Worm (Caenorhabditis elegans): ENCODE data around the gene arrd-9.

The arrd-9 gene

DNA sequence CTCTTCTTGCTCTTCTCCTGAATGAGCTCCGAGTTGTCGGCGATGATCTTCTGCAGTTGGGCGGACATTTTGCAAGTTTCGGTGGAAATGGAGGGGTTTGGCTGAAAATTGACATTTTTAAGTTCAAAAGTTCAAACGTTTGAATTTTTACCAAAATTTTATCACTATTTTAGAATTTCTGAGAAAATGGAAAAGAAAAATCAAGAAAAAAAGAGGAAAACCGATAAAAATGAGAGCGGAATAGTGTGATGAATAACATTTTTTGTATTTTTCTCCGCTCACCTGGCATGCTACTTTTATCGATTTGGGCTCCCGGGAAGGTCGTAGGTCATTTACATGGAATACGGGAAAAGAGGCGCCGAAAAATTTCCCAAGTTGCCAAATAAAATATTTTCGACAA, 4.3 kb upstream of the arrd-9 start, which contains the start of gene F15A4.10:
F15A4.10 (minus strand) TSS at position 101 of the 400 bp plus-strand sequence.
- TF ChIP-seq med-1 (GFP tag; optimal IDR thresholded peaks at IDR 0.05; ENCODE audit: insufficient read depth) (no peak), klf-2 (GFP tag; conservative IDR thresholded peaks at IDR 0.05) (no peak), cog-1 (tag; optimal IDR thresholded peaks at IDR 0.05) (no peak), ztf-23 (GFP tag; IDR thresholded peaks at IDR 0.05) (no peak), T22C8.4 (GFP tag; IDR thresholded peaks at IDR 0.05) (no peak), ztf-29 (GFP tag; IDR thresholded peaks at IDR 0.05) (no peak), tab-1 (GFP tag; IDR thresholded peaks at IDR 0.05) (no peak), ref-1 (GFP tag; conservative IDR thresholded peaks at IDR 0.05) (no peak), flt-1 (GFP tag; IDR thresholded peaks at IDR 0.05) (no peak)

DNA sequence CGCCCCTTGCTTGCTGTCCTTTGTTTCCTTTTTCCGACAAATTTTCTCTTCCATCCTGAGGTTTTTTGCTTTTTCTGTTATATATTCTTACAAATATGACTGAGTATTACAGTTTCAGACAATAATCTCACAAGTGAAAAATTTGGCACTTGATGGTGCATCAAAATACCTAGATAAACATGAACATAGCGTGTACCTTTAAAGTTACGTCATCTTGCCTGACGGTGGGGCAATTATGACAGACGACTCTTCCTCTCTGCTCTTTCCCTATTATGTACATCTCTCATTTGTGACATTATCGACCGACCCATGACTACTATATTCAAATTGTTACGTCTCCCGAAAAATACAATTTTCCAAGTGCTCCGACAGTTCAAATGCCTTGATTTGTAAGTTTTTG, 1.9 kb upstream of the arrd-9 start, which contains the start of gene fbxb-102:
fbxb-102 (plus strand) TSS at position 301 of the 400 bp plus-strand sequence.
- TF ChIP-seq ref-1 (GFP tag; conservative IDR thresholded peaks at IDR 0.05) (no peak), cog-1 (tag; optimal IDR thresholded peaks at IDR 0.05) (no peak), ztf-23 (GFP tag; IDR thresholded peaks at IDR 0.05) (no peak), flt-1 (GFP tag; IDR thresholded peaks at IDR 0.05) (no peak), tab-1 (GFP tag; IDR thresholded peaks at IDR 0.05) (no peak), med-1 (GFP tag; optimal IDR thresholded peaks at IDR 0.05; ENCODE audit: insufficient read depth) (no peak), T22C8.4 (GFP tag; IDR thresholded peaks at IDR 0.05) (no peak), ztf-29 (GFP tag; IDR thresholded peaks at IDR 0.05) (no peak), klf-2 (GFP tag; conservative IDR thresholded peaks at IDR 0.05) (no peak)

DNA sequence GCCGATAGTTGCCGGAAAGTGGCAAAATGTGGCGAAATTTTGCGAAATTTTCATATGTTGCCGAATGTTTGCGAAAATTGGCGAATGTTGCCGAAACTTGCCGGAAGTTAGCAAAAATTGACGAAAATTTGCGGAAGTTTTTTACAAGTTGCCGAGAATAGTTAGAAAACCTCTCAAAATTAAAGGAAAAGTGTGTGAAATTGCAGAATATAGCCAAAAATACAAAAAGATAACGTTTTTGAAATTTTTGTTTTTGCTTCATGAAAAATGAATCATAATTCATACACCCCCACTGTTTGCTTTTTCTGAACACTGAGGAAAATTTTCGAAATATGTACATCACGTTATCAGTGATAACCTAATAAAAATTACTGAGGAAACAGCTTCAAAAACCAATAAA, 934 bp upstream of the arrd-9 start:
- TF ChIP-seq ref-1 (GFP tag; conservative IDR thresholded peaks at IDR 0.05), result no peak
- no peak for TF ChIP-seq med-1 (GFP tag; optimal IDR thresholded peaks at IDR 0.05; ENCODE audit: insufficient read depth)
- TF ChIP-seq flt-1 (GFP tag; IDR thresholded peaks at IDR 0.05), result no peak
- no peak for TF ChIP-seq tab-1 (GFP tag; IDR thresholded peaks at IDR 0.05)
- no peak for TF ChIP-seq ztf-29 (GFP tag; IDR thresholded peaks at IDR 0.05)
- TF ChIP-seq klf-2 (GFP tag; conservative IDR thresholded peaks at IDR 0.05), result no peak
- TF ChIP-seq cog-1 (tag; optimal IDR thresholded peaks at IDR 0.05), result no peak
- no peak for TF ChIP-seq T22C8.4 (GFP tag; IDR thresholded peaks at IDR 0.05)
- no peak for TF ChIP-seq ztf-23 (GFP tag; IDR thresholded peaks at IDR 0.05)

DNA sequence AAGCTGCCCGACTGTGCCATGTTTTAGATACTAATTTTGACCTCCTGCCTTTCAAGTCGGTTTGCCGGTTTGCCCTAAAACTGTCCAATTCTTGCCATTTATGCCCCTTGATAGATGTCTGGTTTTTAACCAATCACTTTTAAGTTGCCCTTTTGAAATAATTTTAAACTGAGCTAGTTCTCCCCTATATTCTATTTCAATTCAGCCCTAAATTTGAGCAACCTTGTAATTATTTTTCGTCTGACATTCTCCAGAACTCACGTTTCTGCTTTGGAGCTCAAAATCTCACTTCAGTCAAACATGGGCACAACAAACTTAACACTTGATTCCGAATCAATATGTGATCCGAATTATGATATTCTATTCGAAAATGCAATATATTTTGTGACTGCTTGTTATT, 7.3 kb downstream of the arrd-9 start, which contains the start of gene srg-17:
srg-17 (plus strand) TSS at position 301 of the 400 bp plus-strand sequence.
- TF ChIP-seq flt-1 (GFP tag; IDR thresholded peaks at IDR 0.05) (no peak), T22C8.4 (GFP tag; IDR thresholded peaks at IDR 0.05) (no peak), klf-2 (GFP tag; conservative IDR thresholded peaks at IDR 0.05) (no peak), tab-1 (GFP tag; IDR thresholded peaks at IDR 0.05) (no peak), ztf-23 (GFP tag; IDR thresholded peaks at IDR 0.05) (no peak), cog-1 (tag; optimal IDR thresholded peaks at IDR 0.05) (no peak), ztf-29 (GFP tag; IDR thresholded peaks at IDR 0.05) (no peak)

DNA sequence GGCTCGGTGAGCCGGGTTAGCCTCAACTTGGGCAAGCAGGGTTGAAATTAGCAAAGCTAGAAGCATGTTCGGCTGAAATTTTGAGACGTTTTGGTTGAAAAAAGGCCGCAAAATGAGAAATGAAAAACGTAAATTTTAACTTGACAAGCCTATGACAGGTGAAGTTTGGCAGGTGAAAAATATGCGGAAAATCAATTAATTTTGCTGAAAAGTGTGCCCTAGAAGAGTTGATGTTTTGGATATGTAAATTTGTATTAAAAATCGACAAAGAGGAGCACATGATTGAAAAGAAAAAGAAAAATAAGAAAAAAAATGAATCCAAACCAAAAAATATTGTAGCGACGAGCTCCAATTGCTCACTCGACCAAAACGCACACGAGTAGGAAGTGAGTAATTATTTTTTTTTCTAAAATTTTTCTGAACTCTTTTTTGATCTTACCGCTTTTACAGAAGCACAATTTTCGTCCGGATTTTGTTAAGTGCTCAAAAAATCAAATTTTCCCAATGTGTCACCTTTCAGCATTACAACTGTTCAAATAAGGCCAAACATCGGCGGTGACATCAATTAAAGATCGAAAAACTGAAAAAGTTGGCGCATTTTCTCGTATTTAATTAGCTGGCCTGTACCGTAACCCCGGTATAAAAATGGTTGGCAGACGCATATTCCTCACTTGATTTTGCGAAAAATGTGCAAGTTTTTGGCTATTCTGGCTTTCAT, 9.4 kb downstream of the arrd-9 start, which contains the start of the genes F15A4.5 and phat-8:
F15A4.5 (minus strand) TSS at position 101 of the 718 bp plus-strand sequence.
phat-8 (plus strand) TSS at position 668 of the 718 bp plus-strand sequence.
- no peak for TF ChIP-seq tab-1 (GFP tag; IDR thresholded peaks at IDR 0.05)

DNA sequence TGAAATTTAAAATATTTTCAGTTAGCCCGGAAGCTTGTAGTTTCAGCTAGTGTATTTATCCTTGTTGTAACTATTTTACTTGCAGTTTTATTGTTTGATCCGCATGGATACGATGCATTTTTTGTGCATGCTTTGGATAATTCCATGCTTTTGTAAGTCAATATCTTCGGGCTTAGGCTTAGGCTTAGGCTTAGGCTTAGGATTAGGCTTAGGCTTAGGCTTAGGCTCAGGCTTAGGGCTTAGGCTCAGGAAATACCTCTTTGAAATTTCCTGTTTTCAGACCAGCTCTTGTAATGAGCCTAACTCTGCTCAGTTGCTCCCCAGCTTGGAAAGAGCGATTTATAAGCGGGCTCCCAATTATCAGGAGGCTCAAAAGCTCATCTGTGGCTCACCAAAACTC, 13.7 kb downstream of the arrd-9 start, which contains the start of gene srg-16:
srg-16 (plus strand) TSS at position 87 of the 400 bp plus-strand sequence.
- TF ChIP-seq med-1 (GFP tag; optimal IDR thresholded peaks at IDR 0.05; ENCODE audit: insufficient read depth) (no peak), flt-1 (GFP tag; IDR thresholded peaks at IDR 0.05) (no peak), ztf-23 (GFP tag; IDR thresholded peaks at IDR 0.05) (no peak), klf-2 (GFP tag; conservative IDR thresholded peaks at IDR 0.05) (no peak), ref-1 (GFP tag; conservative IDR thresholded peaks at IDR 0.05) (no peak), ztf-29 (GFP tag; IDR thresholded peaks at IDR 0.05) (no peak), tab-1 (GFP tag; IDR thresholded peaks at IDR 0.05) (no peak), T22C8.4 (GFP tag; IDR thresholded peaks at IDR 0.05) (no peak), cog-1 (tag; optimal IDR thresholded peaks at IDR 0.05) (no peak)

ce11 chrII:12465557-12465956, 15.2 kb downstream of the arrd-9 start, which contains the start of gene sre-37:
sre-37 (plus strand) TSS chrII:12465857.
- TF ChIP-seq ztf-29 (GFP tag; IDR thresholded peaks at IDR 0.05) (no peak), ztf-23 (GFP tag; IDR thresholded peaks at IDR 0.05) (no peak), tab-1 (GFP tag; IDR thresholded peaks at IDR 0.05) (no peak), cog-1 (tag; optimal IDR thresholded peaks at IDR 0.05) (no peak), ref-1 (GFP tag; conservative IDR thresholded peaks at IDR 0.05) (no peak), klf-2 (GFP tag; conservative IDR thresholded peaks at IDR 0.05) (no peak), T22C8.4 (GFP tag; IDR thresholded peaks at IDR 0.05) (no peak), med-1 (GFP tag; optimal IDR thresholded peaks at IDR 0.05; ENCODE audit: insufficient read depth) (no peak), flt-1 (GFP tag; IDR thresholded peaks at IDR 0.05) (no peak)

DNA sequence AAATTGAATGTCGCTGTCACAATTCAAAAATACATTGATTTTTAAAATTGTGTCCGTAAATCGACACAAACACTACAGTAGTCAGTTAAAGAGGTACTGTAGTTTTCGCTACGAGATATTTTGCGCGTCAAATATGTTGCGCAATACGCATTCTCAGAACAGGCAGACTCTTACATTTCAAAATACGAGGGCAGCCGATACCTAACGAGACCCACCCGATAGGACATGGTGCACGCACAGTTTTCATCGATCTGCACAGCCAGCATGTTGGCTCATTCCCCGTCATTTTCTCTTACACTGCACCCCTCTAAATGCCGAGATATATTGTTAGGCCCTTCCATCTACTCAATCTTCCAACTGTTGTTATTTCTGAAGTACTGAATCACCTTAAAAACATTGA, 18.5 kb downstream of the arrd-9 start, which contains the start of gene F15A4.2:
F15A4.2 (plus strand) TSS at position 301 of the 400 bp plus-strand sequence.
- TF ChIP-seq T22C8.4 (GFP tag; IDR thresholded peaks at IDR 0.05) (no peak; the same call in 1 of the 2 replicates), ref-1 (GFP tag; conservative IDR thresholded peaks at IDR 0.05) (no peak), ztf-23 (GFP tag; IDR thresholded peaks at IDR 0.05) (no peak), ztf-29 (GFP tag; IDR thresholded peaks at IDR 0.05) (no peak), cog-1 (tag; optimal IDR thresholded peaks at IDR 0.05) (no peak), med-1 (GFP tag; optimal IDR thresholded peaks at IDR 0.05; ENCODE audit: insufficient read depth) (no peak), tab-1 (GFP tag; IDR thresholded peaks at IDR 0.05) (no peak), klf-2 (GFP tag; conservative IDR thresholded peaks at IDR 0.05) (no peak), flt-1 (GFP tag; IDR thresholded peaks at IDR 0.05) (no peak)

- TF ChIP-seq tab-1 (GFP tag; IDR thresholded peaks at IDR 0.05), result no peak
- TF ChIP-seq med-1 (GFP tag; optimal IDR thresholded peaks at IDR 0.05; ENCODE audit: insufficient read depth), result no peak
- TF ChIP-seq cog-1 (tag; optimal IDR thresholded peaks at IDR 0.05), result no peak
- TF ChIP-seq ztf-23 (GFP tag; IDR thresholded peaks at IDR 0.05), result no peak
- no peak for TF ChIP-seq T22C8.4 (GFP tag; IDR thresholded peaks at IDR 0.05)
- TF ChIP-seq klf-2 (GFP tag; conservative IDR thresholded peaks at IDR 0.05), result no peak
- TF ChIP-seq flt-1 (GFP tag; IDR thresholded peaks at IDR 0.05), result no peak
Measured at ce11 chrII:12460602-12461453, 19.9 kb downstream of the arrd-9 start, which contains the start of gene tag-280. tag-280 (plus strand) TSS chrII:12460652.
